Fruit fly (Drosophila melanogaster) Kc167 (cell line): ENCODE data around the gene Pde11.

Experiments used
- Myc ChIP-seq: fragments of >200 bp; optimal IDR thresholded peaks from 2 replicates; lab custom pipeline; 2017; ENCODE audit warnings: missing external identifiers
- Sin3A ChIP-seq: fragments of >200 bp; optimal IDR thresholded peaks from 2 replicates; lab custom pipeline; 2018; ENCODE audit warnings: missing external identifiers
- h ChIP-seq: fragments of >200 bp; optimal IDR thresholded peaks from 3 replicates; lab custom pipeline; 2018; ENCODE audit warnings: missing external identifiers
- insv ChIP-seq: fragments of >200 bp; optimal IDR thresholded peaks from 3 replicates; lab custom pipeline; 2018; ENCODE audit warnings: missing external identifiers
- psq ChIP-seq: fragments of >200 bp; optimal IDR thresholded peaks from 2 replicates; lab custom pipeline; 2017; ENCODE audit warnings: missing external identifiers
- ttk ChIP-seq: sonication (Bioruptor generic); optimal IDR thresholded peaks from 2 replicates; lab custom pipeline; 2017; ENCODE audit warnings: missing external identifiers

The Pde11 gene

dm6 chr2L:18621357-18622211 is 31.4 kb upstream of the Pde11 start:
- TF ChIP-seq Sin3A (lab: Kevin White, UChicago): no peak
- no peak for TF ChIP-seq h
- TF ChIP-seq ttk (lab: Kevin White, UChicago): no peak
- TF ChIP-seq insv: no peak
- TF ChIP-seq Myc (lab: Kevin White, UChicago): no peak
- TF ChIP-seq psq (lab: Kevin White, UChicago): no peak

DNA sequence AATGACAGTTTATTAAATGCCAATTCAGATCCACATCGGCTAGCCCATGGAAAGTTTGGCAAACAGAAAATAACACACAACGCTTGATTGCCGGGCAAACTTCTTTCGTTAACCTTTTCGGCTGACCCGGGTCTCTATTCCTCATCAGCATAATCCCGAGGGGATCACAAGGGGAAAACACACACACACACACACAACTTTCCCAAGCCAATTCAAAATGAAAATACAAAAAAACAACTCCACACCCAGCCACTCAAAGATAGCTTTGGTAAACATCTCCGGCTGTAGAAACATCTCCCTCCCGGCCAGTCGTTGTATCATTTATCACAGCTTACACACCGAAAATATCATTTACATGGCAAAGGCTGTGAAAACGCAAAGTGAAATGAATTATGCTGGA is 30.0 kb upstream of the Pde11 start:
- TF ChIP-seq ttk (lab: Kevin White, UChicago): no peak
- TF ChIP-seq insv: no peak
- TF ChIP-seq h: no peak
- no peak for TF ChIP-seq Sin3A (lab: Kevin White, UChicago)
- no peak for TF ChIP-seq Myc (lab: Kevin White, UChicago)
- TF ChIP-seq psq (lab: Kevin White, UChicago): no peak

dm6 chr2L:18617003-18617402 is 26.9 kb upstream of the Pde11 start, which contains the start of gene MESR3:
Gene MESR3, plus strand, starts transcription at chr2L:18617256.
- no peak for TF ChIP-seq insv
- TF ChIP-seq h: no peak
- TF ChIP-seq Sin3A (lab: Kevin White, UChicago): no peak
- no peak for TF ChIP-seq psq (lab: Kevin White, UChicago)
- no peak for TF ChIP-seq ttk (lab: Kevin White, UChicago)
- TF ChIP-seq Myc (lab: Kevin White, UChicago): no peak

DNA sequence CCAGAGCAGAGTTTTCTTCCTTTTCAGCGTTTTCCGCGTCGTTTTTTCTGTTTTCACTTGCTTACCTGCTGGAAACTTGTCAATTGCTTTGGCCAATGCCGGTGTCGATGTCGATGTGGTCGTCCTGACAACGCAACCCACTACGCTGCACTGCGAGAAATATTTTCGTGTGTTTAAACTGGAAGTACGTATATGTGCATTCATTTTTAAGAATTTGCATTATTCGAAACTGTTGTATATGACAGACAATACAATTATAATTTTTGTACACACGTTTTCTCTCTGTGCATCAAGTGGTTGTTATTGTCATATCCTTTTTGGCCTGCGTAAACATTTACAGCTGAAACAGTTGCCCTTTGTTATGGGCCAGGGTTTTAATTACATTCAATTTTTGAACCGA is 25.9 kb upstream of the Pde11 start, which contains the start of gene IFT46:
IFT46 (minus strand) TSS at position 88 of the 400 bp plus-strand sequence.
- no peak for TF ChIP-seq ttk (lab: Kevin White, UChicago)

dm6 chr2L:18612106-18612505 is 22.0 kb upstream of the Pde11 start, which contains the start of gene Atac2:
Gene Atac2, minus strand, starts transcription at chr2L:18612249.
- no peak for TF ChIP-seq psq (lab: Kevin White, UChicago)
- no peak for TF ChIP-seq h
- TF ChIP-seq Myc (lab: Kevin White, UChicago): no peak
- no peak for TF ChIP-seq ttk (lab: Kevin White, UChicago)
- no peak for TF ChIP-seq insv
- TF ChIP-seq Sin3A (lab: Kevin White, UChicago): no peak

dm6 chr2L:18606642-18607041 is 16.5 kb upstream of the Pde11 start, which contains the start of gene CG10333:
Gene CG10333, plus strand, starts transcription at chr2L:18606832.
- TF ChIP-seq insv (no peak), ttk (lab: Kevin White, UChicago) (no peak), psq (lab: Kevin White, UChicago) (no peak), Myc (lab: Kevin White, UChicago) (no peak), Sin3A (lab: Kevin White, UChicago) (no peak), h (no peak)

DNA sequence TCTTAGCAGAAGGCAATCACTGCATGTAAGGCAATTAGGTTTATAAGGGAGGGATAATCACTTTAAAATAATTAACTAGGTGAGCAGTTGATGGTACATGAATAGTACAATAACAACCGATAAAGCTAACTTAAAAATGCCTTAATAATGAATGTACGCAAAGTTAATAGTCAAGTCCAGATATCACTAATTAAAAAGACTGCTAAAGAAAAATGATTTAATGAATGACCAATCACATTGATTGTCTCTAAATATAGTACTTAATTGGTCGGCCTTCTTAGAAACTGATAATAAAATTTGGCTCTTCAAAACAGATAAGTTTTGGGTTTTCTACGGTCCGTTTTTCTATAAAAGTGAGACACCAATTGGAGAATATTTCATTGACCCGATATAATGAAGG is 15.4 kb upstream of the Pde11 start, which contains the start of gene CG31789:
CG31789 (plus strand) TSS at position 380 of the 400 bp plus-strand sequence.
- TF ChIP-seq insv: no peak
- no peak for TF ChIP-seq ttk (lab: Kevin White, UChicago)
- no peak for TF ChIP-seq Sin3A (lab: Kevin White, UChicago)

DNA sequence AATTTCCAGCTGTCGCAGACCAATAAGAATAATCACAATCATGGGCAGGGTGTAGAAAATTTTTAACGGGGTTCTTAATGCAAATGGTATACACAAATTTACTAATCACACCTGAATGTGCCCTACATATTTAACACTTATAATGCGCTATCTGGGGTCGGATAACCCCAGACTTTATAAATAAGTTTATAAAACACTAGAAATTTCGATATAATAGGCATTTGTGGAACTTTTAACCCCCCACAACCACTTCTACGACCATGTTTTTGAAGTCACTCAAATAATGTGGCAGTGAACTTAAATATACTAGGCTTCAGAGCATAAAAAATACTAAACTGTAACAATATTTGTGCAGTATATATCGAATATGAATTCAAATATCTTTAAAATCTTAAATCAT is 14.8 kb upstream of the Pde11 start, which contains the start of gene CG10413:
CG10413 (minus strand) TSS at position 264 of the 400 bp plus-strand sequence.
- TF ChIP-seq Myc (lab: Kevin White, UChicago): no peak
- no peak for TF ChIP-seq Sin3A (lab: Kevin White, UChicago)
- no peak for TF ChIP-seq psq (lab: Kevin White, UChicago)
- no peak for TF ChIP-seq h
- TF ChIP-seq ttk (lab: Kevin White, UChicago): no peak
- no peak for TF ChIP-seq insv

DNA sequence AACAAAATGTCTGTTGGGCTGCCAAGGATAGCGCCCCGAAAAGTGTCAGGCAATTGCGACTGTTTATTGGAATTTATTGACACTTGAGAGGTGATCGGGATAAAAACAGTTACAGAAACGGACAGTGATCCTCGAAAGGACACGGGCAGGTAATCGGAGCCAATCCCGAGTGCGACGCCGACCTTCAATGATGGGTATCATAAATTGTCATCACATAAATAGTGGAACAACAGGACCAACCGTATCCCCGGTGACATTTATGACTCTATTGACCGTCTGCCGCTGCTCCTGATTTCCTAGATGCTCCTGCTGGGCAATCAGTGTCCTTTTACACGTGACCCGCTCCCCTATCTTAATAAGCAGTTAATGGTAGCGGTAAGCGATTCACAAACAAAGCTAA is 9.0 kb upstream of the Pde11 start:
- no peak for TF ChIP-seq insv
- no peak for TF ChIP-seq Myc (lab: Kevin White, UChicago)
- TF ChIP-seq Sin3A (lab: Kevin White, UChicago): no peak
- TF ChIP-seq ttk (lab: Kevin White, UChicago): no peak
- TF ChIP-seq psq (lab: Kevin White, UChicago): no peak
- no peak for TF ChIP-seq h

dm6 chr2L:18598150-18598723 is 8.1 kb upstream of the Pde11 start:
- no peak for TF ChIP-seq ttk (lab: Kevin White, UChicago)
- no peak for TF ChIP-seq insv
- no peak for TF ChIP-seq Myc (lab: Kevin White, UChicago)
- TF ChIP-seq Sin3A (lab: Kevin White, UChicago): no peak
- TF ChIP-seq h: no peak
- no peak for TF ChIP-seq psq (lab: Kevin White, UChicago)

dm6 chr2L:18596871-18597338 is 6.8 kb upstream of the Pde11 start, which contains the start of gene amos:
Gene amos, minus strand, starts transcription at chr2L:18596921.
- no peak for TF ChIP-seq h
- TF ChIP-seq Sin3A (lab: Kevin White, UChicago): no peak
- no peak for TF ChIP-seq ttk (lab: Kevin White, UChicago)
- no peak for TF ChIP-seq insv
- TF ChIP-seq Myc (lab: Kevin White, UChicago): no peak
- no peak for TF ChIP-seq psq (lab: Kevin White, UChicago)

- TF ChIP-seq psq (lab: Kevin White, UChicago): no peak
- no peak for TF ChIP-seq Sin3A (lab: Kevin White, UChicago)
- no peak for TF ChIP-seq h
- no peak for TF ChIP-seq Myc (lab: Kevin White, UChicago)
- no peak for TF ChIP-seq ttk (lab: Kevin White, UChicago)
- no peak for TF ChIP-seq insv
Measured at dm6 chr2L:18590942-18591257, 758 bp upstream of the Pde11 start.
